Worm (Caenorhabditis elegans) whole organism, early embryonic: ENCODE results near the gene F12E12.2.

Source experiments
- B0310.2 ChIP-seq: sonication (generic microtip); optimal IDR thresholded peaks from 2 replicates; lab custom pipeline; 2016; ENCODE audit warnings: mild to moderate bottlenecking, missing genetic modification characterization, missing compliant biosample characterization
- aly-1 ChIP-seq: sonication (generic microtip); optimal IDR thresholded peaks from 2 replicates; lab custom pipeline; 2016; ENCODE audit warnings: missing genetic modification characterization, missing compliant biosample characterization
- ama-1 ChIP-seq: fragments of 150-350 bp; optimal IDR thresholded peaks from 2 replicates; lab custom pipeline; 2014
- ceh-13 ChIP-seq: fragments of 200-800 bp; sonication (Bioruptor generic); optimal IDR thresholded peaks from 2 replicates; lab custom pipeline; 2018; ENCODE audit warnings: mild to moderate bottlenecking, missing genetic modification characterization, missing compliant biosample characterization
- ceh-36 ChIP-seq: sonication (generic microtip); optimal IDR thresholded peaks from 2 replicates; lab custom pipeline; 2016; ENCODE audit warnings: missing genetic modification characterization, inconsistent platforms, missing compliant biosample characterization
- ets-7 ChIP-seq: sonication (generic microtip); optimal IDR thresholded peaks from 2 replicates; lab custom pipeline; 2016; ENCODE audit warnings: missing genotype, missing genetic modification characterization, missing compliant biosample characterization
- flt-1 ChIP-seq: fragments of 200-800 bp; sonication (Bioruptor generic); IDR thresholded peaks from 2 replicates; pipeline ENCODE4 v1.3.6; 2022; ENCODE audit warnings: missing genetic modification characterization, missing compliant biosample characterization
- hmbx-1 ChIP-seq: sonication (generic microtip); optimal IDR thresholded peaks from 2 replicates; lab custom pipeline; 2016; ENCODE audit warnings: mild to moderate bottlenecking, missing genetic modification characterization, missing compliant biosample characterization
- hmg-4 ChIP-seq: fragments of 200-800 bp; sonication (Bioruptor generic); optimal IDR thresholded peaks from 2 replicates; lab custom pipeline; 2018; ENCODE audit warnings: mild to moderate bottlenecking, missing genetic modification characterization, missing compliant biosample characterization
- hnd-1 ChIP-seq: sonication (generic microtip); optimal IDR thresholded peaks from 2 replicates; lab custom pipeline; 2016; ENCODE audit warnings: missing genetic modification characterization, missing compliant biosample characterization
- pes-1 ChIP-seq: fragments of 200-800 bp; sonication (Bioruptor generic); IDR thresholded peaks from 2 replicates; pipeline ENCODE4 v1.3.6; 2022; ENCODE audit warnings: missing genetic modification reagents, missing genetic modification characterization, missing compliant biosample characterization
- scrt-1 ChIP-seq: fragments of 200-800 bp; sonication (Bioruptor generic); IDR thresholded peaks from 2 replicates; pipeline ENCODE4 v1.3.6; 2022; ENCODE audit warnings: missing genetic modification characterization, missing compliant biosample characterization
- sea-1 ChIP-seq: fragments of 200-800 bp; sonication (Bioruptor generic); conservative IDR thresholded peaks from 2 replicates; pipeline ENCODE4 v1.3.6; 2022; ENCODE audit warnings: missing genetic modification characterization, missing compliant biosample characterization
- tbx-11 ChIP-seq: fragments of 200-800 bp; sonication (Bioruptor generic); IDR thresholded peaks from 2 replicates; pipeline ENCODE4 v1.3.6; 2022; ENCODE audit warnings: missing genetic modification characterization, missing compliant biosample characterization
- tbx-37 ChIP-seq: fragments of 200-800 bp; sonication (Bioruptor generic); conservative IDR thresholded peaks from 2 replicates; pipeline ENCODE4 v1.3.6; 2022; ENCODE audit warnings: missing genetic modification reagents, missing genetic modification characterization, missing compliant biosample characterization
- tra-4 ChIP-seq: sonication (generic microtip); optimal IDR thresholded peaks from 2 replicates; lab custom pipeline; 2017; ENCODE audit warnings: missing genetic modification characterization, missing compliant biosample characterization

F12E12.2 gene

ce11 chrII:3786538-3786937 is 46.8 kb downstream of the F12E12.2 start:
- no peak for TF ChIP-seq tbx-11 (GFP tag; lab: Robert Waterston, UW)
- TF ChIP-seq ama-1 (lab: Kevin White, UChicago): no peak
- TF ChIP-seq pes-1 (GFP tag; lab: Robert Waterston, UW): no peak
- TF ChIP-seq sea-1 (GFP tag; lab: Robert Waterston, UW): no peak
- no peak for TF ChIP-seq tbx-37
- TF ChIP-seq scrt-1 (GFP tag; lab: Robert Waterston, UW): no peak
- no peak for TF ChIP-seq ceh-13 (GFP tag; lab: Kevin White, UChicago)
- no peak for TF ChIP-seq ets-7 (tag; lab: Kevin White, UChicago)

ce11 chrII:3787151-3787550 is 47.4 kb downstream of the F12E12.2 start, which contains the start of gene T24E12.13:
T24E12.13 (plus strand) TSS chrII:3787451.
- TF ChIP-seq scrt-1 (GFP tag; lab: Robert Waterston, UW): no peak

ce11 chrII:3788356-3788962 is 48.7 kb downstream of the F12E12.2 start:
- TF ChIP-seq ets-7 (tag; lab: Kevin White, UChicago) (no peak), pes-1 (GFP tag; lab: Robert Waterston, UW) (no peak), B0310.2 (no peak), hnd-1 (tag; lab: Kevin White, UChicago) (no peak), aly-1 (tag; lab: Kevin White, UChicago) (no peak), scrt-1 (GFP tag; lab: Robert Waterston, UW) (no peak), tra-4 (tag; lab: Kevin White, UChicago) (no peak), ceh-36 (tag; lab: Kevin White, UChicago) (no peak), hmg-4 (GFP tag; lab: Kevin White, UChicago) (no peak), hmbx-1 (tag; lab: Kevin White, UChicago) (no peak), flt-1 (no peak), tbx-37 (no peak), sea-1 (GFP tag; lab: Robert Waterston, UW) (no peak), ama-1 (lab: Kevin White, UChicago) (no peak)
